Worm (Caenorhabditis elegans): ENCODE data around the gene lido-4.

ce11 chrX:17146545-17146944, 39.0 kb upstream of the lido-4 start:
- TF ChIP-seq ama-1 (optimal IDR thresholded peaks at IDR 0.05) (no peak), sea-1 (GFP tag; conservative IDR thresholded peaks at IDR 0.05) (no peak), ceh-13 (GFP tag; optimal IDR thresholded peaks at IDR 0.05) (no peak), tra-4 (tag; optimal IDR thresholded peaks at IDR 0.05) (no peak), B0310.2 (tag; optimal IDR thresholded peaks at IDR 0.05) (no peak), tbx-37 (GFP tag; conservative IDR thresholded peaks at IDR 0.05) (no peak), pes-1 (GFP tag; IDR thresholded peaks at IDR 0.05) (no peak), hmbx-1 (tag; optimal IDR thresholded peaks at IDR 0.05) (no peak), hnd-1 (tag; optimal IDR thresholded peaks at IDR 0.05) (no peak)
